Fruit fly (Drosophila melanogaster): ENCODE data around the gene mRpL28.

mRpL28 gene

DNA sequence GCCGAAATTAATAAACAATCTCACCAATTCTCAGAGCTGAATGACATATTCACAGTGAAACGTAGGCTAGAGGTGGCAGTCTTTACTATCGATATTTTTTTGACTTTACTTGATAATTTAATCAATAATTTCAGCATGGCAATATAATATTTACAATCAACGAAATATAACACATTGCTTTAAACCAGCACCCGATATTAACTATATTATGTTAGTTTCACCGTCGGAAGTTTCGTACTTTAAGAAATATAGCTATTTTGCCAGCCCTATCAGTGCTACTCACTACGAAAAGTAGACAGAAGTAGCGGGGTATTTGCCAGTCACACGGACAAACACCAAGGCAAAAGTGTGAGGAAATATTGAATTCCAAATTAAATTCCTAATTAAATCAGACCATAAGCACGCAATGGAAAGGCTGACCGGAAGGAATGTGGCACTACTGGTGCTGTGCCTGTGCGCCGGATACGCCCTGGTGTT is 37.0 kb downstream of the mRpL28 start, which contains the start of the genes CG31917, Tfb5 and SelT:
TSS of gene CG31917 (minus strand) at position 51 of the 477 bp plus-strand sequence.
TSS of gene Tfb5 (minus strand) at position 51 of the 477 bp plus-strand sequence.
TSS of gene SelT (plus strand) at position 139 of the 477 bp plus-strand sequence.
- TF ChIP-seq EcR (GFP tag; optimal IDR thresholded peaks at IDR 0.05), result peak; percentile 29
- TF ChIP-seq CG17806 (tag; optimal IDR thresholded peaks at IDR 0.05), result peak; percentile 13
- peak; percentile 43 for TF ChIP-seq CG15710 (tag; optimal IDR thresholded peaks at IDR 0.05)
- TF ChIP-seq CG8159 (tag; optimal IDR thresholded peaks at IDR 0.05), result peak; percentile 31
- TF ChIP-seq CG10348 (GFP tag; IDR thresholded peaks at IDR 0.05), result no peak

- TF ChIP-seq CG12605 (GFP tag; IDR thresholded peaks at IDR 0.05), result no peak
- peak; percentile 20 for TF ChIP-seq EcR (GFP tag; optimal IDR thresholded peaks at IDR 0.05)
Measured at dm6 chr2L:5020479-5020878, 46.7 kb downstream of the mRpL28 start.

- no peak for TF ChIP-seq D1 (tag; optimal IDR thresholded peaks at IDR 0.05)
Measured at dm6 chr2L:5022602-5023001, 48.8 kb downstream of the mRpL28 start.

All from whole organism, pupa.